Fruit fly (Drosophila melanogaster) whole organism: ENCODE measurements around the gene CG46441.

Experiments used
- CG8478 ChIP-seq: fragments of >200 bp; optimal IDR thresholded peaks from 2 replicates; lab custom pipeline; 2018; ENCODE audit warnings: inconsistent platforms
- Dll ChIP-seq: fragments of >200 bp; optimal IDR thresholded peaks from 2 replicates; lab custom pipeline; 2017
- EcR ChIP-seq, 2 experiments: fragments of >200 bp; optimal IDR thresholded peaks; 2 replicates each; lab custom pipeline; 2017; ENCODE audit warnings: missing biosample characterization in 2 of 2, missing genetic modification characterization in 2 of 2, missing genetic modification reagents in 2 of 2
- pan ChIP-seq: fragments of >200 bp; optimal IDR thresholded peaks from 2 replicates; lab custom pipeline; 2017
- psq ChIP-seq: fragments of >200 bp; optimal IDR thresholded peaks from 2 replicates; lab custom pipeline; 2017
- usp ChIP-seq: fragments of >200 bp; optimal IDR thresholded peaks from 2 replicates; lab custom pipeline; 2017; ENCODE audit warnings: missing biosample characterization, missing genetic modification characterization, mixed read lengths

The CG46441 gene

dm6 chr3R:20542283-20543144 lies 40.7 kb upstream of the CG46441 start:
- no peak for TF ChIP-seq CG8478
- no peak for TF ChIP-seq psq (lab: Kevin White, UChicago)
- no peak for TF ChIP-seq pan (lab: Kevin White, UChicago)
- no peak for TF ChIP-seq Dll (lab: Kevin White, UChicago)
- no peak for TF ChIP-seq EcR (GFP tag; optimal IDR thresholded peaks at IDR 0.05; lab: Kevin White, UChicago)
- TF ChIP-seq usp (GFP tag; lab: Kevin White, UChicago): no peak

dm6 chr3R:20534575-20534974 lies 32.8 kb upstream of the CG46441 start, which contains the start of the genes MtnE and MtnD:
Gene MtnE, minus strand, starts transcription at chr3R:20534704.
Gene MtnD, plus strand, starts transcription at chr3R:20534962.
- TF ChIP-seq pan (lab: Kevin White, UChicago): no peak

dm6 chr3R:20512368-20512767 lies 10.6 kb upstream of the CG46441 start, which contains the start of gene MFS9:
Gene MFS9, minus strand, starts transcription at chr3R:20512468.
- TF ChIP-seq pan (lab: Kevin White, UChicago) (no peak), CG8478 (no peak), psq (lab: Kevin White, UChicago) (no peak), Dll (lab: Kevin White, UChicago) (no peak), usp (GFP tag; lab: Kevin White, UChicago) (no peak), EcR (GFP tag; optimal IDR thresholded peaks at IDR 0.05; lab: Kevin White, UChicago) (no peak)

- TF ChIP-seq pan (lab: Kevin White, UChicago): no peak
- no peak for TF ChIP-seq CG8478
- no peak for TF ChIP-seq EcR (GFP tag; optimal IDR thresholded peaks at IDR 0.05; lab: Kevin White, UChicago)
- no peak for TF ChIP-seq psq (lab: Kevin White, UChicago)
- no peak for TF ChIP-seq Dll (lab: Kevin White, UChicago)
- no peak for TF ChIP-seq usp (GFP tag; lab: Kevin White, UChicago)
Observed at dm6 chr3R:20509377-20509776, 7.6 kb upstream of the CG46441 start.

- TF ChIP-seq CG8478: no peak
- no peak for TF ChIP-seq pan (lab: Kevin White, UChicago)
- no peak for TF ChIP-seq usp (GFP tag; lab: Kevin White, UChicago)
- TF ChIP-seq EcR (GFP tag; optimal IDR thresholded peaks at IDR 0.05; lab: Kevin White, UChicago): no peak
- no peak for TF ChIP-seq psq (lab: Kevin White, UChicago)
- TF ChIP-seq Dll (lab: Kevin White, UChicago): no peak
Observed at dm6 chr3R:20504488-20504887, 2.7 kb upstream of the CG46441 start, which contains the start of gene Or92a. Gene Or92a, plus strand, starts transcription at chr3R:20504788.

- TF ChIP-seq usp (GFP tag; lab: Kevin White, UChicago): no peak
Observed at dm6 chr3R:20503646-20504045, 1.8 kb upstream of the CG46441 start, which contains the start of gene MtnB. Gene MtnB, minus strand, starts transcription at chr3R:20503746.

dm6 chr3R:20501327-20501726 lies 483 bp downstream of the CG46441 start, which contains the start of gene Dic2:
Gene Dic2, minus strand, starts transcription at chr3R:20501427.
- TF ChIP-seq EcR (GFP tag; optimal IDR thresholded peaks at IDR 0.05; lab: Kevin White, UChicago): no peak
- TF ChIP-seq usp (GFP tag; lab: Kevin White, UChicago): no peak
- TF ChIP-seq CG8478: no peak
- TF ChIP-seq psq (lab: Kevin White, UChicago): no peak
- TF ChIP-seq Dll (lab: Kevin White, UChicago): no peak

dm6 chr3R:20484441-20484840 lies 17.4 kb downstream of the CG46441 start, which contains the start of gene Gfrl:
Gene Gfrl, minus strand, starts transcription at chr3R:20484588.
- TF ChIP-seq EcR (GFP tag; optimal IDR thresholded peaks at IDR 0.05; lab: Kevin White, UChicago) (no peak), usp (GFP tag; lab: Kevin White, UChicago) (no peak), pan (lab: Kevin White, UChicago) (no peak), psq (lab: Kevin White, UChicago) (no peak), CG8478 (no peak), Dll (lab: Kevin White, UChicago) (no peak)

dm6 chr3R:20472764-20473390 lies 28.9 kb downstream of the CG46441 start:
- TF ChIP-seq EcR (GFP tag; optimal IDR thresholded peaks at IDR 0.05; lab: Kevin White, UChicago): no peak
- TF ChIP-seq psq (lab: Kevin White, UChicago): no peak
- no peak for TF ChIP-seq CG8478
- TF ChIP-seq Dll (lab: Kevin White, UChicago): no peak
- no peak for TF ChIP-seq pan (lab: Kevin White, UChicago)
- no peak for TF ChIP-seq usp (GFP tag; lab: Kevin White, UChicago)

- TF ChIP-seq CG8478: no peak
- TF ChIP-seq Dll (lab: Kevin White, UChicago): no peak
- TF ChIP-seq psq (lab: Kevin White, UChicago): no peak
- no peak for TF ChIP-seq EcR (GFP tag; optimal IDR thresholded peaks at IDR 0.05; lab: Kevin White, UChicago)
Observed at dm6 chr3R:20464267-20464768, 37.5 kb downstream of the CG46441 start.
